Fruit fly (Drosophila melanogaster) whole organism: ENCODE measurements around the gene GstD2.

Experiments used
- CG8478 ChIP-seq: fragments of >200 bp; optimal IDR thresholded peaks from 2 replicates; lab custom pipeline; 2018; ENCODE audit warnings: inconsistent platforms
- Dll ChIP-seq: fragments of >200 bp; optimal IDR thresholded peaks from 2 replicates; lab custom pipeline; 2017
- EcR ChIP-seq, 2 experiments: fragments of >200 bp; optimal IDR thresholded peaks; 2 replicates each; lab custom pipeline; 2017; ENCODE audit warnings: missing biosample characterization in 2 of 2, missing genetic modification characterization in 2 of 2, missing genetic modification reagents in 2 of 2
- pan ChIP-seq: fragments of >200 bp; optimal IDR thresholded peaks from 2 replicates; lab custom pipeline; 2017
- psq ChIP-seq: fragments of >200 bp; optimal IDR thresholded peaks from 2 replicates; lab custom pipeline; 2017
- usp ChIP-seq: fragments of >200 bp; optimal IDR thresholded peaks from 2 replicates; lab custom pipeline; 2017; ENCODE audit warnings: missing biosample characterization, missing genetic modification characterization, mixed read lengths

DNA sequence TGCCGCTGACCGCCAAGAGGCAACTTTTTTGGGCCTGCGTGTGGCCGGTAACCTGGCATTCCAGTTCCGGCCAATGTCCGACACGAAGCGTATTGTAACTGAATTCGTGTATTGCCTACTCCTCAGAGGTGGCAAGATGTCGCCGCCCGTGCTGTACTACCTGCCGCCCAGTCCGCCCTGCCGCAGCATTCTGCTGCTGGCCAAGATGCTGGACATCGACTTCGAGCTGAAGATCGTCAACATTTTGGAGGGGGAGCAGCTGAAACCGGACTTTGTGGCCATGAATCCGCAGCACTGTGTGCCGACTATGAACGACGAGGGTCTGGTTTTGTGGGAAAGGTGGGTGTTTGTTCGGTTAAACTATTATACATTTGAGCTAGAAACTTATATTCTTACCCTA lies 12.5 kb downstream of the GstD2 start:
- TF ChIP-seq psq (lab: Kevin White, UChicago) (no peak), usp (no peak), CG8478 (lab: Kevin White, UChicago) (no peak), pan (no peak), EcR (GFP tag; optimal IDR thresholded peaks at IDR 0.05; lab: Kevin White, UChicago) (no peak), Dll (lab: Kevin White, UChicago) (no peak)
